Fruit fly (Drosophila melanogaster) whole organism, pupa: ENCODE data around the gene Lip3.

ENCODE experiments used
- CG10348 ChIP-seq: fragments of 200-800 bp; sonication (Bioruptor generic); IDR thresholded peaks from 2 replicates; pipeline ENCODE4 v1.3.6; 2022; ENCODE audit warnings: missing biosample characterization, missing genetic modification characterization
- CG12605 ChIP-seq: fragments of 200-800 bp; sonication (Bioruptor generic); IDR thresholded peaks from 2 replicates; pipeline ENCODE4 v1.3.6; 2022; ENCODE audit warnings: missing biosample characterization, missing genetic modification characterization
- CG13204 ChIP-seq: fragments of 200-800 bp; sonication (Bioruptor generic); optimal IDR thresholded peaks from 2 replicates; lab custom pipeline; 2018; ENCODE audit warnings: missing biosample characterization, mild to moderate bottlenecking, missing genetic modification characterization, moderate library complexity
- CG14655 ChIP-seq: fragments of 200-800 bp; sonication (Bioruptor generic); optimal IDR thresholded peaks from 3 replicates; lab custom pipeline; 2017; ENCODE audit warnings: mild to moderate bottlenecking, missing biosample characterization, missing genetic modification reagents, missing genetic modification characterization
- CG15710 ChIP-seq: fragments of 200-800 bp; sonication (Bioruptor generic); optimal IDR thresholded peaks from 2 replicates; lab custom pipeline; 2018; ENCODE audit warnings: missing biosample characterization, mild to moderate bottlenecking, missing genetic modification characterization, moderate library complexity
- CG17806 ChIP-seq: fragments of 200-800 bp; sonication (Bioruptor generic); optimal IDR thresholded peaks from 2 replicates; lab custom pipeline; 2018; ENCODE audit warnings: missing biosample characterization, mild to moderate bottlenecking, missing genetic modification characterization, moderate library complexity
- CG32121 ChIP-seq: fragments of 200-800 bp; sonication (Bioruptor generic); IDR thresholded peaks from 2 replicates; pipeline ENCODE4 v1.3.6; 2022; ENCODE audit warnings: missing biosample characterization, missing genetic modification characterization
- CG34367 ChIP-seq: fragments of 200-800 bp; sonication (Bioruptor generic); optimal IDR thresholded peaks from 2 replicates; lab custom pipeline; 2018; ENCODE audit warnings: missing biosample characterization, mild to moderate bottlenecking, missing genetic modification characterization
- CG4496 ChIP-seq: fragments of 200-800 bp; sonication (Bioruptor generic); IDR thresholded peaks from 3 replicates; pipeline ENCODE4 v1.3.6; 2022; ENCODE audit warnings: missing biosample characterization, missing genetic modification characterization
- CG8159 ChIP-seq: fragments of 200-800 bp; sonication (Bioruptor generic); optimal IDR thresholded peaks from 3 replicates; lab custom pipeline; 2018; ENCODE audit warnings: missing biosample characterization, mild to moderate bottlenecking, missing genetic modification characterization, moderate library complexity
- CG8301 ChIP-seq: fragments of 200-800 bp; sonication (Bioruptor generic); optimal IDR thresholded peaks from 2 replicates; lab custom pipeline; 2018; ENCODE audit warnings: missing biosample characterization, mild to moderate bottlenecking, missing genetic modification characterization
- CG9948 ChIP-seq: fragments of 200-800 bp; sonication (Bioruptor generic); optimal IDR thresholded peaks from 2 replicates; lab custom pipeline; 2018; ENCODE audit warnings: missing biosample characterization, mild to moderate bottlenecking, missing genetic modification characterization, moderate library complexity
- D1 ChIP-seq: fragments of 200-800 bp; sonication (Bioruptor generic); optimal IDR thresholded peaks from 2 replicates; lab custom pipeline; 2018; ENCODE audit warnings: missing biosample characterization, mild to moderate bottlenecking, missing genetic modification characterization, moderate library complexity
- EcR ChIP-seq: fragments of 200-800 bp; sonication (Bioruptor generic); optimal IDR thresholded peaks from 3 replicates; lab custom pipeline; 2019; ENCODE audit warnings: missing biosample characterization, missing genetic modification characterization, mild to moderate bottlenecking, moderate library complexity, missing genetic modification reagents
- Ets98B ChIP-seq: fragments of 200-800 bp; sonication (Bioruptor generic); IDR thresholded peaks from 2 replicates; pipeline ENCODE4 v1.3.6; 2022; ENCODE audit warnings: missing biosample characterization, missing genetic modification characterization
- Pif1A ChIP-seq: fragments of 200-800 bp; sonication (Bioruptor generic); optimal IDR thresholded peaks from 3 replicates; lab custom pipeline; 2016; ENCODE audit warnings: missing biosample characterization, missing genetic modification characterization
- Pif1B ChIP-seq: fragments of 200-800 bp; sonication (Bioruptor generic); optimal IDR thresholded peaks from 3 replicates; lab custom pipeline; 2016; ENCODE audit warnings: missing biosample characterization, missing genetic modification characterization
- Snoo ChIP-seq: fragments of 200-800 bp; sonication (Bioruptor generic); optimal IDR thresholded peaks from 3 replicates; lab custom pipeline; 2017; ENCODE audit warnings: missing biosample characterization, mild to moderate bottlenecking, missing genetic modification characterization, inconsistent platforms
- fd96Ca ChIP-seq: fragments of 200-800 bp; sonication (Bioruptor generic); IDR thresholded peaks from 3 replicates; pipeline ENCODE4 v1.3.6; 2022; ENCODE audit warnings: missing biosample characterization, missing genetic modification characterization
- gl ChIP-seq: fragments of 200-800 bp; sonication (Bioruptor generic); optimal IDR thresholded peaks from 2 replicates; lab custom pipeline; 2018; ENCODE audit warnings: missing biosample characterization, mild to moderate bottlenecking, missing genetic modification characterization
- rn ChIP-seq: fragments of 200-800 bp; sonication (Bioruptor generic); IDR thresholded peaks from 2 replicates; pipeline ENCODE4 v1.3.6; 2022; ENCODE audit warnings: missing biosample characterization, missing genetic modification characterization

Gene Lip3

DNA sequence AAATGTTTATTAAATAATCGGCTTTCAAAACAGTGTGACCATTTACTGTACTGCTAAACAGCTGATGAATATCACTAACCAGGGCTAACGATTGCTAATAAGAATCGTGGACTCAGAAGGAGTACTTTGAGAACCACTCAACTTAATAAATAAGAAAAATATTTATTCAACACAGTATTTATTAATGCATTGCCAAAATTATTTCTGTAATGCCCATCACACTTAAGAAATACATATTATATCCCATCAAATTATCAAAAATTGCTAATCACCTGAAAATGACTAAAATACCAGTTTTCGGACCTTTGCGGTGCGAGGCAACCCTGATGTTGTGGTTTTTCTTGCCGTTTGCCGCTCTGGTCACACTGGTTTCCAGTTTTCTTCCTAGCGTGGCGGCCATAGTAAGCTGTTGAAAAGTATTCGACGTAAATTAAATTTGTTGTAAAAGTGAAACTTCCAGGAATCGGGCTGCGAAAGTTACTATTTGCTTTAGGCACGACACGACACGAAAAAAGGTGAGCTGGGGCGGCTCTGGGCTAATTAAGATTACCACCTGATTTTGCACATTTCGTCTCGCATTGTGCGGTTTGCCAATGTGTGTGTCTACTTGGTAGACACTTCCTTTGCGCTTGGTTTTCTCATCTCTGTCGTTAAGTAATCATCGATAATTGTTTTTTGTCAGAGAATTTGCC lies 10.2 kb upstream of the Lip3 start, which contains the start of the genes mRpS21 and Droj2:
mRpS21 (minus strand) TSS at position 66 of the 692 bp plus-strand sequence.
Droj2 (plus strand) TSS at position 363 of the 692 bp plus-strand sequence.
- TF ChIP-seq CG4496 (GFP tag; lab: Robert Waterston, UW), result no peak
- peak; percentile 51 for TF ChIP-seq CG15710 (tag; lab: Kevin White, UChicago)
- no peak for TF ChIP-seq Snoo (tag; lab: Kevin White, UChicago)
- no peak for TF ChIP-seq gl (tag; lab: Kevin White, UChicago)
- TF ChIP-seq CG12605, result no peak
- peak; percentile 13 for TF ChIP-seq CG17806 (tag; lab: Kevin White, UChicago)
- no peak for TF ChIP-seq CG10348 (GFP tag; lab: Robert Waterston, UW)
- no peak for TF ChIP-seq Pif1A
- TF ChIP-seq Pif1B (GFP tag; lab: Kevin White, UChicago), result no peak
- TF ChIP-seq EcR, result no peak
- TF ChIP-seq CG32121, result no peak; the same call in 1 of the 2 replicates
- peak; percentile 19 for TF ChIP-seq CG8159
- no peak for TF ChIP-seq CG9948 (tag; lab: Kevin White, UChicago)
- no peak for TF ChIP-seq rn (GFP tag; lab: Robert Waterston, UW)
- no peak for TF ChIP-seq D1 (tag; lab: Kevin White, UChicago)
- no peak for TF ChIP-seq CG14655 (GFP tag; lab: Kevin White, UChicago)
- no peak for TF ChIP-seq CG8301 (tag; lab: Kevin White, UChicago)
- peak; percentile 32 for TF ChIP-seq CG34367 (tag; lab: Kevin White, UChicago)
- peak; percentile 22; the same call in 1 of the 2 replicates for TF ChIP-seq Ets98B (GFP tag; lab: Robert Waterston, UW)
- TF ChIP-seq CG13204, result no peak
- TF ChIP-seq fd96Ca, result no peak

DNA sequence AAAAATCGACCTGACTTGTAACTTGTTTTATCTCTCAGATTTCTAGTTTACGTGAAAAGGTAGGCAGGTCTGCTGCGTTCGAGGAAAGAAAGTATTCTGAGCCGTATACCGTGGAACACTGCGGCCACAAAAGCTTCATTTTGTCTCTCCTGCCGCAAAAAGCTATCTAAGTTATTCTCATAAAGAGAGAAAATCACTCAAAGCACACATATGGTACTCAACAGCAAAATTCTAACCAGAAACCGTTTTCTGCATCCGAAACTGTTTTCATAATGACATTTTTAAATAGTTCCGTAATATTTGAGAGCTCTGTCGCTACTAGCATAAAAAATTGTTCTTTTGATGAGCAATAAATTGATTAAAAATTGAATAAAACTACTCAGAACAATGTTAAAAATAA lies 8.0 kb upstream of the Lip3 start, which contains the start of the genes CG9813 and CG8870:
CG9813 (minus strand) TSS at position 101 of the 400 bp plus-strand sequence.
CG8870 (plus strand) TSS at position 168 of the 400 bp plus-strand sequence.
- TF ChIP-seq CG13204, result no peak
- no peak for TF ChIP-seq gl (tag; lab: Kevin White, UChicago)
- TF ChIP-seq Snoo (tag; lab: Kevin White, UChicago), result no peak
- TF ChIP-seq CG10348 (GFP tag; lab: Robert Waterston, UW), result no peak
- no peak for TF ChIP-seq fd96Ca
- no peak for TF ChIP-seq Pif1A
- no peak for TF ChIP-seq Pif1B (GFP tag; lab: Kevin White, UChicago)
- no peak for TF ChIP-seq CG14655 (GFP tag; lab: Kevin White, UChicago)

DNA sequence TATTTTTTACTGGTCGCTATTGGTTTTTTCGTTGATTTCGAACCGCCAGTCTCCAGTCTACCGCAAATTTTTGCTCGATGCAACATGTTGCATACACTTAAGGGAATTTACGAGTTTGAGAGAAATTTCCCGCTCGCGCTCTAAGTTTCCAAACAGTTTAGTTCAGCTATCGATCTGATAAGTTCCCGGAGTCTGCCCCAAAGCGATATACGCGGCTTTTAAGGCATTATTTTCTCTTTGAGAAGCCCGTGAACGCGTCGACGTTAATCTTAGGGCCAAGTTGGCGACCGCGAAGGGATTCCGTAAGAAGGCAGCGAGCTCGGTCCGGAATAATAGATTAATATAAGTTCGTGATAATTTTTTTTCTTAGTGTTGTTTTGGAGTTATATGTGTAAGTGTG lies 3.2 kb upstream of the Lip3 start:
- TF ChIP-seq CG14655 (GFP tag; lab: Kevin White, UChicago), result peak; percentile 22
- TF ChIP-seq CG4496 (GFP tag; lab: Robert Waterston, UW), result 0 out of 3 replicates have a peak, but pooled peaks have one; percentile 31
- TF ChIP-seq CG9948 (tag; lab: Kevin White, UChicago), result no peak
- no peak for TF ChIP-seq Pif1B (GFP tag; lab: Kevin White, UChicago)
- peak; percentile 45 for TF ChIP-seq CG8159

DNA sequence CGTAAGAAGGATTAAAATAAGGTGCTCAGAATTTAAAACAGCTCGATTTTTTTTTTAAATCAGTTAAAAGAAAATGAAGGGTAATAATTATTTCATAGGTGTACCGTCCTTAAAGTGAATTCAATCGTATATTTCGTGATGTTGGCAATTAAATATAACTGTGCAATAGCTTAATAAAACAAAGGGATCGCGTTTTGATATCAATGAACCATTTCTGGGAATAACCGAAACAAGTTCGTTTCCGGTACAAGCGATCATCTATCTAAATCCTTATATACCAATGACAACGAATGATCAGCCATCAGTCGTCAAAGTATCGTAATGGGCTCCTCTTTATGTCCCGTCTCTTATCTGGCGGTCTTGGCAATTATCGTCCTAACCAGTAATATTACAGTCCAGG lies 2.4 kb downstream of the Lip3 start, which contains the start of gene CheA87a:
CheA87a (plus strand) TSS at position 301 of the 400 bp plus-strand sequence.
- TF ChIP-seq CG8301 (tag; lab: Kevin White, UChicago) (no peak), CG8159 (no peak)

DNA sequence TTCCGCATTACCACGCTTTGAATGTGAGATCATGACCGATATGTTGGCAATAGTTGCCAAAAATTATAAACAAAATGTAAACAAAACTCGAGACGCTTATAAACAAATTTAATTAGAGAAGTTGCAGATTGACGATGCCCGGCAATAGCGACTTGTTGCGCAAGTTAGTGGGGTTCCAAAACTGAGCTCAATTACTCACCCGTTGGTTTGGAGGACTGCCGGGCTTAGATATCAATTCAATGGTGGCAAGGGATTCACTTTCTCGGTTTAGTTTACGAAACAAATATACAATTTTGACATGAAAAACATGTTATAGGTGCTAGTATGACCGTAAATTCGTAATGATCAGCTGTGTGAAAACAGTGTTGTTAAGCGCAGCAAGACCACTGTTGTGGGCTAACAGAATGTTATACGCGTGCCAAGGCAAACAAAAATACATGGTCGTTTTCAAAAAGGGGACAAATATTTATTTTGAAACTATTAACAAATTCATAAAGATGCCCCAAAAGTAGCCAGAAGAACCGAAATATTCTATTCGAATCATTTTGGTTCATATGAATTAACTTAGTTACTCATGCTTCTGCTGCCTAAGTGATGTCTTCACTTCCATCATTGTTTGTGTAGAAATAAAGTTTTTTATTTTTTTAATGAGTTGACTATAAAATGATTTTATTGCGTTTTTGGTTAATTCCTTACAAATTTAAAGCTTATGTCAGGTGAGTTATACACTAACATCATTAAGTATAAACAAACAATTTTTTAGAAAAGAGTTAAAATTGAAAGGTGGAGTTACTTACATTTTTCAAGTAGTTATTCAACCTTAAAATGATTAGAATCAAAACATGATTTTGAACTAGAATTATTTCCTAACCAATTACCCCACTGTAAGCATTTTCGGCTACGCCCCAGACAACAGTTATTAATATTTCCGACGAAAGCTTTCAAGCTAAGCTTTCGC lies 4.9 kb downstream of the Lip3 start, which contains the start of gene Elp6:
Elp6 (minus strand) TSS at position 350 of the 958 bp plus-strand sequence.
- TF ChIP-seq CG14655 (GFP tag; lab: Kevin White, UChicago) (peak; percentile 84), CG9948 (tag; lab: Kevin White, UChicago) (peak; percentile 75), D1 (tag; lab: Kevin White, UChicago) (peak; percentile 49), Ets98B (GFP tag; lab: Robert Waterston, UW) (peak; percentile 35; the same call in 1 of the 2 replicates), CG8301 (tag; lab: Kevin White, UChicago) (peak; percentile 75), CG13204 (peak; percentile 30), CG4496 (GFP tag; lab: Robert Waterston, UW) (peak; percentile 70), Pif1A (peak; percentile 77), CG32121 (peak; percentile 47; the same call in 1 of the 2 replicates), CG10348 (GFP tag; lab: Robert Waterston, UW) (no peak), CG34367 (tag; lab: Kevin White, UChicago) (peak; percentile 58), Snoo (tag; lab: Kevin White, UChicago) (peak; percentile 84), gl (tag; lab: Kevin White, UChicago) (no peak), CG8159 (peak; percentile 86), CG17806 (tag; lab: Kevin White, UChicago) (peak; percentile 67), CG12605 (no peak), Pif1B (GFP tag; lab: Kevin White, UChicago) (peak; percentile 60), CG15710 (tag; lab: Kevin White, UChicago) (peak; percentile 80), EcR (no peak), fd96Ca (peak; percentile 26; the same call in 1 of the 3 replicates), rn (GFP tag; lab: Robert Waterston, UW) (peak; percentile 27)
